Fruit fly (Drosophila melanogaster) whole organism, embryonic: Measurements from ENCODE around the gene Sec5.

Experiments used
- Ada2b ChIP-seq: fragments of 200-800 bp; sonication (Bioruptor generic); IDR thresholded peaks from 2 replicates; pipeline ENCODE4 v1.3.6; 2022; ENCODE audit warnings: missing biosample characterization, missing genetic modification characterization
- Blimp-1 ChIP-seq: fragments of 200-800 bp; sonication (Bioruptor generic); optimal IDR thresholded peaks from 3 replicates; lab custom pipeline; 2018; ENCODE audit warnings: missing biosample characterization, missing genetic modification characterization, mild to moderate bottlenecking, moderate library complexity, missing genetic modification reagents
- Bteb2 ChIP-seq: fragments of 200-800 bp; sonication (Bioruptor generic); optimal IDR thresholded peaks from 2 replicates; lab custom pipeline; 2016; ENCODE audit warnings: missing biosample characterization, missing genetic modification characterization
- CG1024 ChIP-seq: fragments of 200-800 bp; sonication (Bioruptor generic); IDR thresholded peaks from 2 replicates; pipeline ENCODE4 v1.3.6; 2022; ENCODE audit warnings: missing biosample characterization, missing genetic modification characterization
- CG10431 ChIP-seq: fragments of 200-800 bp; sonication (Bioruptor generic); optimal IDR thresholded peaks from 3 replicates; lab custom pipeline; 2018; ENCODE audit warnings: missing biosample characterization, mild to moderate bottlenecking, missing genetic modification characterization
- CG11247 ChIP-seq: fragments of 200-800 bp; sonication (Bioruptor generic); IDR thresholded peaks from 2 replicates; pipeline ENCODE4 v1.3.6; 2022; ENCODE audit warnings: missing biosample characterization, missing genetic modification characterization
- CG12942 ChIP-seq: fragments of 200-800 bp; sonication (Bioruptor generic); optimal IDR thresholded peaks from 3 replicates; lab custom pipeline; 2016; ENCODE audit warnings: missing biosample characterization, missing genetic modification characterization
- CG14667 ChIP-seq: fragments of 200-800 bp; sonication (Bioruptor generic); IDR thresholded peaks from 2 replicates; pipeline ENCODE4 v1.3.6; 2022; ENCODE audit warnings: missing biosample characterization, missing genetic modification characterization
- CG1529 ChIP-seq: fragments of 200-800 bp; sonication (Bioruptor generic); optimal IDR thresholded peaks from 3 replicates; lab custom pipeline; 2018; ENCODE audit warnings: missing biosample characterization, missing genetic modification characterization
- CG17359 ChIP-seq: fragments of 200-800 bp; sonication (Bioruptor generic); optimal IDR thresholded peaks from 3 replicates; lab custom pipeline; 2018; ENCODE audit warnings: missing biosample characterization, mild to moderate bottlenecking, missing genetic modification characterization, moderate library complexity
- CG17361 ChIP-seq: fragments of 200-800 bp; sonication (Bioruptor generic); IDR thresholded peaks from 3 replicates; pipeline ENCODE4 v1.3.6; 2022; ENCODE audit warnings: missing biosample characterization, missing genetic modification characterization
- CG1792 ChIP-seq: fragments of 200-800 bp; sonication (Bioruptor generic); optimal IDR thresholded peaks from 2 replicates; lab custom pipeline; 2016; ENCODE audit warnings: missing biosample characterization, missing genetic modification characterization
- CG30020 ChIP-seq: fragments of 200-800 bp; optimal IDR thresholded peaks from 2 replicates; lab custom pipeline; 2019; ENCODE audit warnings: missing biosample characterization, mild to moderate bottlenecking, missing genetic modification characterization, moderate library complexity
- CG33557 ChIP-seq: fragments of 200-800 bp; sonication (Bioruptor generic); optimal IDR thresholded peaks from 2 replicates; lab custom pipeline; 2019; ENCODE audit warnings: missing biosample characterization, mild to moderate bottlenecking, missing genetic modification characterization, moderate library complexity
- CG34376 ChIP-seq: fragments of 200-800 bp; sonication (Bioruptor generic); optimal IDR thresholded peaks from 2 replicates; lab custom pipeline; 2018; ENCODE audit warnings: missing biosample characterization, mild to moderate bottlenecking, missing genetic modification characterization
- CG6254 ChIP-seq: fragments of 200-800 bp; sonication (Bioruptor generic); optimal IDR thresholded peaks from 3 replicates; lab custom pipeline; 2017; ENCODE audit warnings: mild to moderate bottlenecking, missing biosample characterization, missing genetic modification reagents, missing genetic modification characterization
- CG6654 ChIP-seq: fragments of 200-800 bp; sonication (Bioruptor generic); optimal IDR thresholded peaks from 2 replicates; lab custom pipeline; 2017; ENCODE audit warnings: missing biosample characterization, mild to moderate bottlenecking, missing genetic modification characterization
- CG6765 ChIP-seq: fragments of 200-800 bp; sonication (Bioruptor generic); optimal IDR thresholded peaks from 3 replicates; lab custom pipeline; 2017; ENCODE audit warnings: missing biosample characterization, mild to moderate bottlenecking, missing genetic modification characterization
- CG8388 ChIP-seq: fragments of 200-800 bp; sonication (Bioruptor generic); optimal IDR thresholded peaks from 2 replicates; lab custom pipeline; 2019; ENCODE audit warnings: missing biosample characterization, mild to moderate bottlenecking, missing genetic modification characterization, moderate library complexity
- CG9876 ChIP-seq: fragments of 200-800 bp; sonication (Bioruptor generic); optimal IDR thresholded peaks from 2 replicates; lab custom pipeline; 2016; ENCODE audit warnings: missing biosample characterization, missing genetic modification characterization
- CHES-1-like ChIP-seq: fragments of 200-800 bp; sonication (Bioruptor generic); optimal IDR thresholded peaks from 2 replicates; lab custom pipeline; 2016; ENCODE audit warnings: missing biosample characterization, missing genetic modification characterization
- CoRest ChIP-seq: fragments of 200-800 bp; sonication (Bioruptor generic); optimal IDR thresholded peaks from 3 replicates; lab custom pipeline; 2018; ENCODE audit warnings: missing biosample characterization, mild to moderate bottlenecking, missing genetic modification characterization, moderate library complexity
- Dip2 ChIP-seq: fragments of 200-800 bp; sonication (Bioruptor generic); IDR thresholded peaks from 2 replicates; pipeline ENCODE4 v1.3.6; 2022; ENCODE audit warnings: missing biosample characterization, missing genetic modification characterization
- E2f1 ChIP-seq: fragments of 200-800 bp; sonication (Bioruptor generic); IDR thresholded peaks from 2 replicates; pipeline ENCODE4 v1.3.6; 2022; ENCODE audit warnings: missing biosample characterization, missing genetic modification characterization
- HLH3B ChIP-seq: fragments of 200-800 bp; sonication (Bioruptor generic); IDR thresholded peaks from 2 replicates; pipeline ENCODE4 v1.3.6; 2022; ENCODE audit warnings: missing biosample characterization, missing genetic modification characterization
- Hand ChIP-seq: fragments of 200-800 bp; sonication (Bioruptor generic); optimal IDR thresholded peaks from 2 replicates; lab custom pipeline; 2017; ENCODE audit warnings: mild to moderate bottlenecking, missing biosample characterization, missing genetic modification reagents, missing genetic modification characterization
- Hr3 ChIP-seq: fragments of 200-800 bp; sonication (Bioruptor generic); optimal IDR thresholded peaks from 3 replicates; lab custom pipeline; 2016; ENCODE audit warnings: missing biosample characterization, missing genetic modification characterization
- Max ChIP-seq: fragments of 200-800 bp; sonication (Bioruptor generic); optimal IDR thresholded peaks from 2 replicates; lab custom pipeline; 2016; ENCODE audit warnings: missing biosample characterization, mild to moderate bottlenecking, missing genetic modification characterization
- Myb ChIP-seq: fragments of 200-800 bp; sonication (Bioruptor generic); optimal IDR thresholded peaks from 2 replicates; lab custom pipeline; 2016; ENCODE audit warnings: missing biosample characterization, missing genetic modification characterization
- Poxn ChIP-seq: fragments of 200-800 bp; sonication (Bioruptor generic); IDR thresholded peaks from 2 replicates; pipeline ENCODE4 v1.3.6; 2022; ENCODE audit warnings: missing biosample characterization, missing genetic modification characterization
- Spps ChIP-seq: fragments of 200-800 bp; sonication (Bioruptor generic); optimal IDR thresholded peaks from 2 replicates; lab custom pipeline; 2018; ENCODE audit warnings: missing biosample characterization, mild to moderate bottlenecking, missing genetic modification characterization
- Usf ChIP-seq: fragments of 200-800 bp; sonication (Bioruptor generic); optimal IDR thresholded peaks from 2 replicates; lab custom pipeline; 2017; ENCODE audit warnings: missing genotype, missing biosample characterization, missing genetic modification characterization
- YL-1 ChIP-seq: fragments of 200-800 bp; sonication (Bioruptor generic); optimal IDR thresholded peaks from 3 replicates; lab custom pipeline; 2017; ENCODE audit warnings: missing biosample characterization, mild to moderate bottlenecking, missing genetic modification characterization
- croc ChIP-seq: fragments of 200-800 bp; sonication (Bioruptor generic); conservative IDR thresholded peaks from 3 replicates; pipeline ENCODE4 v1.3.6; 2022; ENCODE audit warnings: missing biosample characterization, missing genetic modification characterization
- danr ChIP-seq: fragments of 200-800 bp; sonication (Bioruptor generic); IDR thresholded peaks from 2 replicates; pipeline ENCODE4 v1.3.6; 2022; ENCODE audit warnings: missing biosample characterization, missing genetic modification characterization
- en ChIP-seq: fragments of 200-800 bp; sonication (Bioruptor generic); optimal IDR thresholded peaks from 2 replicates; lab custom pipeline; 2016; ENCODE audit warnings: missing biosample characterization, missing genetic modification characterization
- esg ChIP-seq: fragments of 200-800 bp; sonication (Bioruptor generic); conservative IDR thresholded peaks from 2 replicates; pipeline ENCODE4 v1.3.6; 2022; ENCODE audit warnings: missing biosample characterization, missing genetic modification characterization
- ewg ChIP-seq: fragments of 200-800 bp; sonication (Bioruptor generic); optimal IDR thresholded peaks from 3 replicates; lab custom pipeline; 2017; ENCODE audit warnings: mild to moderate bottlenecking, missing biosample characterization, missing genetic modification reagents, missing genetic modification characterization
- fd3F ChIP-seq: fragments of 200-800 bp; sonication (Bioruptor generic); optimal IDR thresholded peaks from 2 replicates; lab custom pipeline; 2018; ENCODE audit warnings: missing biosample characterization, mild to moderate bottlenecking, missing genetic modification characterization, moderate library complexity
- ham ChIP-seq: fragments of 200-800 bp; sonication (Bioruptor generic); IDR thresholded peaks from 2 replicates; pipeline ENCODE4 v1.3.6; 2022; ENCODE audit warnings: missing biosample characterization, missing genetic modification characterization
- lilli ChIP-seq: fragments of 200-800 bp; sonication (Bioruptor generic); optimal IDR thresholded peaks from 3 replicates; lab custom pipeline; 2016; ENCODE audit warnings: missing biosample characterization, missing genetic modification characterization
- mld ChIP-seq: fragments of 200-800 bp; sonication (Bioruptor generic); IDR thresholded peaks from 3 replicates; pipeline ENCODE4 v1.3.6; 2022; ENCODE audit warnings: missing biosample characterization, missing genetic modification characterization; ENCODE audit not compliant: partially characterized antibody
- odd ChIP-seq: fragments of 200-800 bp; sonication (Bioruptor generic); optimal IDR thresholded peaks from 2 replicates; lab custom pipeline; 2017; ENCODE audit warnings: missing biosample characterization, mild to moderate bottlenecking, missing genetic modification characterization
- org-1 ChIP-seq: fragments of 200-800 bp; sonication (Bioruptor generic); optimal IDR thresholded peaks from 2 replicates; lab custom pipeline; 2017; ENCODE audit warnings: missing biosample characterization, missing genetic modification characterization
- p53 ChIP-seq: fragments of 200-800 bp; sonication (Bioruptor generic); optimal IDR thresholded peaks from 2 replicates; lab custom pipeline; 2016; ENCODE audit warnings: missing biosample characterization, missing genetic modification characterization
- pfk ChIP-seq: fragments of 200-800 bp; sonication (Bioruptor generic); optimal IDR thresholded peaks from 2 replicates; lab custom pipeline; 2018; ENCODE audit warnings: missing biosample characterization, mild to moderate bottlenecking, missing genetic modification characterization, moderate library complexity
- pita ChIP-seq: fragments of 200-800 bp; sonication (Bioruptor generic); optimal IDR thresholded peaks from 2 replicates; lab custom pipeline; 2017; ENCODE audit warnings: missing biosample characterization, mild to moderate bottlenecking, missing genetic modification characterization
- prd ChIP-seq, 3 experiments: fragments of >200 bp in 2 of 3; fragments of 200-800 bp in 1 of 3; sonication (Bioruptor generic) in 1 of 3; optimal IDR thresholded peaks in 2 of 3; IDR thresholded peaks in 1 of 3; 2 replicates in 2 of 3; 3 replicates in 1 of 3; pipeline versions ENCODE4 v1.3.6 to Lab custom; 2017 to 2022; ENCODE audit warnings: missing biosample characterization in 1 of 3, missing genetic modification characterization in 1 of 3
- sqz ChIP-seq: fragments of 200-800 bp; sonication (Bioruptor generic); optimal IDR thresholded peaks from 3 replicates; lab custom pipeline; 2018; ENCODE audit warnings: missing biosample characterization, mild to moderate bottlenecking, missing genetic modification characterization
- sr ChIP-seq: fragments of 200-800 bp; sonication (Bioruptor generic); IDR thresholded peaks from 3 replicates; pipeline ENCODE4 v1.3.6; 2022; ENCODE audit warnings: missing biosample characterization, missing genetic modification characterization
- zf30C ChIP-seq: fragments of 200-800 bp; sonication (Bioruptor generic); optimal IDR thresholded peaks from 3 replicates; lab custom pipeline; 2018; ENCODE audit warnings: missing biosample characterization, mild to moderate bottlenecking, missing genetic modification characterization

Sec5 gene

dm6 chr2L:3475948-3476347, 18.8 kb downstream of the Sec5 start (continued):
- TF ChIP-seq ham (GFP tag; lab: Robert Waterston, UW) = no peak
- TF ChIP-seq fd3F (GFP tag; lab: Kevin White, UChicago) = peak; percentile 68
- no peak for TF ChIP-seq CG9876
- no peak for TF ChIP-seq pfk (GFP tag; lab: Kevin White, UChicago)
- no peak for TF ChIP-seq ewg
- no peak for TF ChIP-seq CG1792 (GFP tag; lab: Kevin White, UChicago)
- TF ChIP-seq zf30C (GFP tag; lab: Kevin White, UChicago) = no peak
- TF ChIP-seq pita = no peak
- no peak for TF ChIP-seq Spps
- TF ChIP-seq prd (optimal IDR thresholded peaks at IDR 0.05; lab: Kevin White, UChicago) = no peak
- no peak for TF ChIP-seq prd (GFP tag; IDR thresholded peaks at IDR 0.05; lab: Robert Waterston, UW)
- no peak for TF ChIP-seq YL-1 (GFP tag; lab: Kevin White, UChicago)
- peak; percentile 72; the same call in 2 of the 3 replicates for TF ChIP-seq CG17361 (GFP tag; lab: Robert Waterston, UW)
- TF ChIP-seq Poxn (GFP tag; lab: Robert Waterston, UW) = no peak
- peak; percentile 29 for TF ChIP-seq Max
- TF ChIP-seq CG30020 (tag; lab: Kevin White, UChicago) = no peak
- TF ChIP-seq CG14667 (GFP tag; lab: Robert Waterston, UW) = peak; percentile 38
- TF ChIP-seq Bteb2 (GFP tag; lab: Kevin White, UChicago) = peak; percentile 18
- TF ChIP-seq odd (GFP tag; lab: Kevin White, UChicago) = peak; percentile 30
- TF ChIP-seq CG33557 = no peak
- TF ChIP-seq CoRest (tag; lab: Kevin White, UChicago) = peak; percentile 80
- TF ChIP-seq CG6254 = no peak
- no peak for TF ChIP-seq sqz
- no peak for TF ChIP-seq Blimp-1 (GFP tag; lab: Kevin White, UChicago)
- peak; percentile 49 for TF ChIP-seq Hr3 (GFP tag; lab: Kevin White, UChicago)
- TF ChIP-seq CG34376 = no peak
- peak; percentile 52 for TF ChIP-seq CG17359 (tag; lab: Kevin White, UChicago)
- TF ChIP-seq Usf (GFP tag; lab: Kevin White, UChicago) = no peak
- TF ChIP-seq CHES-1-like (GFP tag; lab: Kevin White, UChicago) = peak; percentile 55
- no peak for TF ChIP-seq CG6654 (GFP tag; lab: Kevin White, UChicago)
- no peak for TF ChIP-seq mld (GFP tag; lab: Robert Waterston, UW)
- TF ChIP-seq HLH3B = no peak
- peak; percentile 27 for TF ChIP-seq CG8388 (GFP tag; lab: Kevin White, UChicago)
- peak; percentile 18 for TF ChIP-seq en (GFP tag; lab: Kevin White, UChicago)
- peak; percentile 73 for TF ChIP-seq org-1 (GFP tag; lab: Kevin White, UChicago)
- TF ChIP-seq Myb (GFP tag; lab: Kevin White, UChicago) = peak; percentile 24
- TF ChIP-seq CG1024 (GFP tag; lab: Robert Waterston, UW) = no peak
- peak; percentile 65 for TF ChIP-seq CG6765 (GFP tag; lab: Kevin White, UChicago)
- TF ChIP-seq Hand (GFP tag; lab: Kevin White, UChicago) = peak; percentile 5
- no peak; the same call in 2 of the 3 replicates for TF ChIP-seq croc
- TF ChIP-seq CG1529 (GFP tag; lab: Kevin White, UChicago) = no peak
- no peak for TF ChIP-seq CG12942 (GFP tag; lab: Kevin White, UChicago)
- 0 out of 2 replicates have a peak, but pooled peaks have one; percentile 54 for TF ChIP-seq E2f1 (GFP tag; lab: Robert Waterston, UW)
- no peak for TF ChIP-seq sr (GFP tag; lab: Robert Waterston, UW)
- TF ChIP-seq esg = peak; percentile 59
- TF ChIP-seq p53 (GFP tag; lab: Kevin White, UChicago) = no peak
- TF ChIP-seq Ada2b (GFP tag; lab: Robert Waterston, UW) = peak; percentile 57; the same call in 1 of the 2 replicates
- TF ChIP-seq CG10431 (GFP tag; lab: Kevin White, UChicago) = no peak
- TF ChIP-seq danr (GFP tag; lab: Robert Waterston, UW) = peak; percentile 56; the same call in 1 of the 2 replicates
- TF ChIP-seq Dip2 = no peak
- no peak for TF ChIP-seq CG11247 (GFP tag; lab: Robert Waterston, UW)
- peak; percentile 71 for TF ChIP-seq lilli (GFP tag; lab: Kevin White, UChicago)
